Fruit fly (Drosophila melanogaster) whole organism, embryonic: ENCODE results near the gene CG17571.

ENCODE experiments used
- Atf3 ChIP-seq: fragments of 200-800 bp; sonication (Bioruptor generic); optimal IDR thresholded peaks from 3 replicates; lab custom pipeline; 2016; ENCODE audit warnings: missing biosample characterization, missing genetic modification characterization
- CG10366 ChIP-seq: fragments of 200-800 bp; sonication (Bioruptor generic); IDR thresholded peaks from 2 replicates; pipeline ENCODE4 v1.3.6; 2022; ENCODE audit warnings: missing biosample characterization, missing genetic modification characterization
- CG10431 ChIP-seq: fragments of 200-800 bp; sonication (Bioruptor generic); optimal IDR thresholded peaks from 3 replicates; lab custom pipeline; 2018; ENCODE audit warnings: missing biosample characterization, mild to moderate bottlenecking, missing genetic modification characterization
- CG11695 ChIP-seq: fragments of 200-800 bp; sonication (Bioruptor generic); IDR thresholded peaks from 3 replicates; pipeline ENCODE4 v1.3.6; 2022; ENCODE audit warnings: missing biosample characterization, missing genetic modification characterization
- CG13424 ChIP-seq: fragments of 200-800 bp; sonication (Bioruptor generic); optimal IDR thresholded peaks from 2 replicates; lab custom pipeline; 2019; ENCODE audit warnings: missing biosample characterization, mild to moderate bottlenecking, missing genetic modification characterization, moderate library complexity
- CG13775 ChIP-seq: fragments of 200-800 bp; sonication (Bioruptor generic); optimal IDR thresholded peaks from 3 replicates; lab custom pipeline; 2017; ENCODE audit warnings: missing biosample characterization, mild to moderate bottlenecking, missing genetic modification characterization
- CG13894 ChIP-seq: fragments of 200-800 bp; sonication (Bioruptor generic); optimal IDR thresholded peaks from 3 replicates; lab custom pipeline; 2018; ENCODE audit warnings: missing biosample characterization, mild to moderate bottlenecking, missing genetic modification characterization, moderate library complexity
- CG14710 ChIP-seq: fragments of 200-800 bp; sonication (Bioruptor generic); optimal IDR thresholded peaks from 3 replicates; lab custom pipeline; 2019; ENCODE audit warnings: missing biosample characterization, mild to moderate bottlenecking, missing genetic modification characterization, moderate library complexity
- CG18599 ChIP-seq: fragments of 200-800 bp; sonication (Bioruptor generic); optimal IDR thresholded peaks from 3 replicates; lab custom pipeline; 2017; ENCODE audit warnings: missing biosample characterization, missing genetic modification characterization, mild to moderate bottlenecking, moderate library complexity, missing genetic modification reagents
- CG2202 ChIP-seq: fragments of 200-800 bp; sonication (Bioruptor generic); optimal IDR thresholded peaks from 2 replicates; lab custom pipeline; 2018; ENCODE audit warnings: missing biosample characterization, mild to moderate bottlenecking, missing genetic modification characterization
- CG30403 ChIP-seq: fragments of 200-800 bp; sonication (Bioruptor generic); optimal IDR thresholded peaks from 3 replicates; lab custom pipeline; 2016; ENCODE audit warnings: missing biosample characterization, missing genetic modification characterization
- CG31365 ChIP-seq: fragments of 200-800 bp; sonication (Bioruptor generic); optimal IDR thresholded peaks from 2 replicates; lab custom pipeline; 2018; ENCODE audit warnings: missing biosample characterization, mild to moderate bottlenecking, missing genetic modification characterization
- CG4617 ChIP-seq: fragments of 200-800 bp; sonication (Bioruptor generic); optimal IDR thresholded peaks from 3 replicates; lab custom pipeline; 2016; ENCODE audit warnings: missing biosample characterization, missing genetic modification characterization, borderline replicate concordance
- CG4820 ChIP-seq: fragments of 200-800 bp; sonication (Bioruptor generic); optimal IDR thresholded peaks from 3 replicates; lab custom pipeline; 2016; ENCODE audit warnings: missing biosample characterization, missing genetic modification characterization
- CG5180 ChIP-seq: fragments of 200-800 bp; sonication (Bioruptor generic); optimal IDR thresholded peaks from 3 replicates; lab custom pipeline; 2017; ENCODE audit warnings: missing biosample characterization, missing genetic modification characterization, mild to moderate bottlenecking, moderate library complexity, missing genetic modification reagents
- CG6689 ChIP-seq: fragments of 200-800 bp; sonication (Bioruptor generic); IDR thresholded peaks from 2 replicates; pipeline ENCODE4 v1.3.6; 2022; ENCODE audit warnings: missing biosample characterization, missing genetic modification characterization
- CG7928 ChIP-seq: fragments of 200-800 bp; sonication (Bioruptor generic); optimal IDR thresholded peaks from 2 replicates; lab custom pipeline; 2017; ENCODE audit warnings: missing biosample characterization, mild to moderate bottlenecking, missing genetic modification characterization
- CHES-1-like ChIP-seq: fragments of 200-800 bp; sonication (Bioruptor generic); optimal IDR thresholded peaks from 2 replicates; lab custom pipeline; 2016; ENCODE audit warnings: missing biosample characterization, missing genetic modification characterization
- Dip2 ChIP-seq: fragments of 200-800 bp; sonication (Bioruptor generic); IDR thresholded peaks from 2 replicates; pipeline ENCODE4 v1.3.6; 2022; ENCODE audit warnings: missing biosample characterization, missing genetic modification characterization
- E2f1 ChIP-seq: fragments of 200-800 bp; sonication (Bioruptor generic); IDR thresholded peaks from 2 replicates; pipeline ENCODE4 v1.3.6; 2022; ENCODE audit warnings: missing biosample characterization, missing genetic modification characterization
- Eip74EF ChIP-seq, 2 experiments: fragments of 200-800 bp in 1 of 2; fragments of >200 bp in 1 of 2; sonication (Bioruptor generic) in 1 of 2; optimal IDR thresholded peaks; 2 replicates each; lab custom pipeline; 2017 to 2019; ENCODE audit warnings: missing biosample characterization in 2 of 2, missing genetic modification characterization in 2 of 2, mild to moderate bottlenecking in 1 of 2, moderate library complexity in 1 of 2
- Elba2 ChIP-seq: fragments of 200-800 bp; sonication (Bioruptor generic); optimal IDR thresholded peaks from 3 replicates; lab custom pipeline; 2016; ENCODE audit warnings: missing biosample characterization, missing genetic modification characterization
- Fer2 ChIP-seq: fragments of 200-800 bp; sonication (Bioruptor generic); optimal IDR thresholded peaks from 2 replicates; lab custom pipeline; 2018; ENCODE audit warnings: missing biosample characterization, mild to moderate bottlenecking, missing genetic modification characterization, moderate library complexity
- H15 ChIP-seq: fragments of 200-800 bp; sonication (Bioruptor generic); IDR thresholded peaks from 3 replicates; pipeline ENCODE4 v1.3.6; 2022; ENCODE audit warnings: missing biosample characterization, missing genetic modification characterization
- H2.0 ChIP-seq: fragments of 200-800 bp; sonication (Bioruptor generic); IDR thresholded peaks from 2 replicates; pipeline ENCODE4 v1.3.6; 2022; ENCODE audit warnings: missing biosample characterization, missing genetic modification characterization
- Lhr ChIP-seq: fragments of 200-800 bp; sonication (Bioruptor generic); optimal IDR thresholded peaks from 3 replicates; lab custom pipeline; 2017; ENCODE audit warnings: mild to moderate bottlenecking, missing biosample characterization, missing genetic modification reagents, missing genetic modification characterization
- Vsx1 ChIP-seq: fragments of 200-800 bp; sonication (Bioruptor generic); optimal IDR thresholded peaks from 2 replicates; lab custom pipeline; 2017; ENCODE audit warnings: missing biosample characterization, mild to moderate bottlenecking, missing genetic modification characterization, missing genetic modification reagents
- ab ChIP-seq: fragments of 200-800 bp; sonication (Bioruptor generic); optimal IDR thresholded peaks from 2 replicates; lab custom pipeline; 2016; ENCODE audit warnings: missing biosample characterization, missing genetic modification characterization
- ase ChIP-seq: fragments of 200-800 bp; sonication (Bioruptor generic); IDR thresholded peaks from 3 replicates; pipeline ENCODE4 v1.3.6; 2022; ENCODE audit warnings: missing biosample characterization, missing genetic modification characterization
- ci ChIP-seq: fragments of 200-800 bp; sonication (Bioruptor generic); IDR thresholded peaks from 3 replicates; pipeline ENCODE4 v1.3.6; 2022; ENCODE audit warnings: missing biosample characterization, missing genetic modification characterization
- dmrt11E ChIP-seq: fragments of 200-800 bp; sonication (Bioruptor generic); optimal IDR thresholded peaks from 3 replicates; lab custom pipeline; 2018; ENCODE audit warnings: missing biosample characterization, mild to moderate bottlenecking, missing genetic modification characterization, moderate library complexity
- dysf ChIP-seq: fragments of 200-800 bp; sonication (Bioruptor generic); IDR thresholded peaks from 3 replicates; pipeline ENCODE4 v1.3.6; 2022; ENCODE audit warnings: missing biosample characterization, missing genetic modification characterization
- grau ChIP-seq: fragments of 200-800 bp; optimal IDR thresholded peaks from 3 replicates; lab custom pipeline; 2019; ENCODE audit warnings: missing biosample characterization, mild to moderate bottlenecking, missing genetic modification characterization, moderate library complexity
- kay ChIP-seq: fragments of 200-800 bp; sonication (Bioruptor generic); optimal IDR thresholded peaks from 2 replicates; lab custom pipeline; 2016; ENCODE audit warnings: missing biosample characterization, missing genetic modification characterization
- klu ChIP-seq: fragments of 200-800 bp; sonication (Bioruptor generic); IDR thresholded peaks from 2 replicates; pipeline ENCODE4 v1.3.6; 2022; ENCODE audit warnings: missing biosample characterization, missing genetic modification characterization
- knrl ChIP-seq: fragments of 200-800 bp; sonication (Bioruptor generic); IDR thresholded peaks from 3 replicates; pipeline ENCODE4 v1.3.6; 2022; ENCODE audit warnings: missing biosample characterization, missing genetic modification characterization; ENCODE audit not compliant: partially characterized antibody
- lbe ChIP-seq: fragments of 200-800 bp; sonication (Bioruptor generic); optimal IDR thresholded peaks from 2 replicates; lab custom pipeline; 2016; ENCODE audit warnings: missing biosample characterization, mild to moderate bottlenecking, missing genetic modification characterization
- lilli ChIP-seq: fragments of 200-800 bp; sonication (Bioruptor generic); optimal IDR thresholded peaks from 3 replicates; lab custom pipeline; 2016; ENCODE audit warnings: missing biosample characterization, missing genetic modification characterization
- lola ChIP-seq, 3 experiments: fragments of >200 bp in 2 of 3; fragments of 200-800 bp in 1 of 3; sonication (Bioruptor generic) in 1 of 3; optimal IDR thresholded peaks; 2 replicates each; lab custom pipeline; 2017 to 2019; ENCODE audit warnings: missing biosample characterization in 3 of 3, missing genetic modification characterization in 3 of 3, mild to moderate bottlenecking in 1 of 3, moderate library complexity in 1 of 3
- lov ChIP-seq, 2 experiments: fragments of 200-800 bp in 1 of 2; fragments of >200 bp in 1 of 2; sonication (Bioruptor generic) in 1 of 2; IDR thresholded peaks in 1 of 2; optimal IDR thresholded peaks in 1 of 2; 2 replicates in 1 of 2; 3 replicates in 1 of 2; pipeline versions ENCODE4 v1.3.6 to Lab custom; 2017 to 2022; ENCODE audit warnings: missing biosample characterization in 1 of 2, missing genetic modification characterization in 1 of 2
- nmo ChIP-seq: fragments of 200-800 bp; sonication (Bioruptor generic); optimal IDR thresholded peaks from 2 replicates; lab custom pipeline; 2018; ENCODE audit warnings: missing biosample characterization, mild to moderate bottlenecking, missing genetic modification characterization, moderate library complexity
- org-1 ChIP-seq: fragments of 200-800 bp; sonication (Bioruptor generic); optimal IDR thresholded peaks from 2 replicates; lab custom pipeline; 2017; ENCODE audit warnings: missing biosample characterization, missing genetic modification characterization
- pan ChIP-seq, 4 experiments: fragments of >200 bp in 3 of 4; fragments of 200-800 bp in 1 of 4; sonication (Bioruptor generic) in 1 of 4; optimal IDR thresholded peaks in 3 of 4; IDR thresholded peaks in 1 of 4; 2 replicates each; pipeline versions ENCODE4 v1.3.6 to Lab custom; 2017 to 2022; ENCODE audit warnings: missing biosample characterization in 2 of 4, missing genetic modification characterization in 2 of 4, mixed read lengths in 1 of 4
- pum ChIP-seq: fragments of 200-800 bp; sonication (Bioruptor generic); optimal IDR thresholded peaks from 2 replicates; lab custom pipeline; 2016; ENCODE audit warnings: missing biosample characterization, missing genetic modification characterization
- sens ChIP-seq: fragments of 200-800 bp; sonication (Bioruptor generic); peaks from one replicate; lab custom pipeline; 2016; ENCODE audit warnings: missing biosample characterization, missing genetic modification characterization
- sim ChIP-seq: fragments of 200-800 bp; sonication (Bioruptor generic); IDR thresholded peaks from 2 replicates; pipeline ENCODE4 v1.3.6; 2022; ENCODE audit warnings: missing biosample characterization, missing genetic modification characterization
- trh ChIP-seq: fragments of 200-800 bp; sonication (Bioruptor generic); optimal IDR thresholded peaks from 2 replicates; lab custom pipeline; 2016; ENCODE audit warnings: missing biosample characterization, missing genetic modification characterization
- usp ChIP-seq: fragments of >200 bp; optimal IDR thresholded peaks from 2 replicates; lab custom pipeline; 2017; ENCODE audit warnings: missing biosample characterization, missing genetic modification characterization
- zf30C ChIP-seq: fragments of 200-800 bp; sonication (Bioruptor generic); optimal IDR thresholded peaks from 3 replicates; lab custom pipeline; 2018; ENCODE audit warnings: missing biosample characterization, mild to moderate bottlenecking, missing genetic modification characterization

The CG17571 gene

dm6 chr2L:20267181-20267580 is 10.2 kb upstream of the CG17571 start (continued):
- TF ChIP-seq CG31365 (tag; lab: Kevin White, UChicago) (no peak), lilli (GFP tag; lab: Kevin White, UChicago) (peak; percentile 69), CG14710 (tag; lab: Kevin White, UChicago) (no peak), CG30403 (GFP tag; lab: Kevin White, UChicago) (peak; percentile 76), knrl (GFP tag; lab: Robert Waterston, UW) (no peak; the same call in 2 of the 3 replicates), sim (GFP tag; lab: Robert Waterston, UW) (peak; percentile 62; the same call in 1 of the 2 replicates), pum (GFP tag; lab: Kevin White, UChicago) (peak; percentile 28), H2.0 (GFP tag; lab: Robert Waterston, UW) (peak; percentile 77), CG13424 (tag; lab: Kevin White, UChicago) (peak; percentile 63), grau (peak; percentile 65), CG6689 (GFP tag; lab: Robert Waterston, UW) (peak; percentile 75), pan (optimal IDR thresholded peaks at IDR 0.05; lab: Kevin White, UChicago) (no peak), pan (GFP tag; optimal IDR thresholded peaks at IDR 0.05 in 1 of 2, IDR thresholded peaks at IDR 0.05 in 1 of 2) (peak in 1 of 2 experiments; percentile 74), CG10431 (peak; percentile 54), dmrt11E (tag; lab: Kevin White, UChicago) (peak; percentile 84), sens (peak; percentile 93), Dip2 (GFP tag; lab: Robert Waterston, UW) (no peak), nmo (GFP tag; lab: Kevin White, UChicago) (peak; percentile 81), CG11695 (GFP tag; lab: Robert Waterston, UW) (peak; percentile 69; the same call in 2 of the 3 replicates), H15 (GFP tag; lab: Robert Waterston, UW) (peak; percentile 50; the same call in 1 of the 3 replicates), CG4617 (GFP tag; lab: Kevin White, UChicago) (peak; percentile 30), trh (peak; percentile 51), klu (GFP tag; lab: Robert Waterston, UW) (peak; percentile 42; the same call in 1 of the 2 replicates), CG4820 (GFP tag; lab: Kevin White, UChicago) (peak; percentile 71), Fer2 (tag; lab: Kevin White, UChicago) (no peak), CG13894 (tag; lab: Kevin White, UChicago) (no peak), org-1 (GFP tag; lab: Kevin White, UChicago) (peak; percentile 60), lbe (GFP tag; lab: Kevin White, UChicago) (no peak), Atf3 (GFP tag; lab: Kevin White, UChicago) (peak; percentile 14), ase (GFP tag; lab: Robert Waterston, UW) (peak; percentile 62; the same call in 2 of the 3 replicates), dysf (peak; percentile 66; the same call in 2 of the 3 replicates), E2f1 (GFP tag; lab: Robert Waterston, UW) (peak; percentile 72), CG13775 (GFP tag; lab: Kevin White, UChicago) (peak; percentile 71), ab (peak; percentile 23), zf30C (GFP tag; lab: Kevin White, UChicago) (no peak), Vsx1 (GFP tag; lab: Kevin White, UChicago) (peak; percentile 32), Eip74EF (GFP tag; optimal IDR thresholded peaks at IDR 0.05; lab: Kevin White, UChicago) (peak in 1 of 2 experiments; percentile 35), Elba2 (GFP tag; lab: Kevin White, UChicago) (peak; percentile 65), CG2202 (tag; lab: Kevin White, UChicago) (peak; percentile 54), ci (GFP tag; lab: Robert Waterston, UW) (peak; percentile 96), CG18599 (peak; percentile 38), lov (optimal IDR thresholded peaks at IDR 0.05; lab: Kevin White, UChicago) (no peak), lov (GFP tag; IDR thresholded peaks at IDR 0.05; lab: Robert Waterston, UW) (peak; percentile 66; the same call in 1 of the 3 replicates), Lhr (GFP tag; lab: Kevin White, UChicago) (peak; percentile 63), CHES-1-like (GFP tag; lab: Kevin White, UChicago) (no peak), CG5180 (GFP tag; lab: Kevin White, UChicago) (peak; percentile 7), CG7928 (GFP tag; lab: Kevin White, UChicago) (no peak), lola (GFP tag; optimal IDR thresholded peaks at IDR 0.05; lab: Kevin White, UChicago) (peak in 1 of 3 experiments; percentile 79), kay (peak; percentile 9), CG10366 (GFP tag; lab: Robert Waterston, UW) (peak; percentile 88), usp (no peak)
